Worm (Caenorhabditis elegans): ENCODE measurements around the gene haly-1.

haly-1 gene

DNA sequence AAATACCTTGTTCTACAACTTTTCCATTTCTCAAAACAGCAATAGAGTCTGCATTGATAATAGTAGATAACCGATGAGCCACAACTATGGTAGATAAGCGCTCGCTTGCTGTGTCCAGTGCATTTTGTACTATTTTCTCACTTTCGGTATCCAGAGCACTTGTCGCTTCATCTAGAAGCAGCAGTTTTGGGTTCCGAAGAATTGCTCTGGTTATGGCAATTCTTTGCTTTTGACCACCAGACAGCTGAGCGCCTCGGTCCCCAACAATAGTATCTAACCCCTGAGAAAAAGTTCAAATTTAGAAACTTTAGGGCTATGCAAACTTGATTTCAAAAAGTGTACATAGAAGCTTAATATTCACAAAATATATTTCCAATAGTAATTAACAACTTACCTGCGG, 36.8 kb downstream of the haly-1 start:
- TF ChIP-seq unc-62 (GFP tag; optimal IDR thresholded peaks at IDR 0.05), result no peak

DNA sequence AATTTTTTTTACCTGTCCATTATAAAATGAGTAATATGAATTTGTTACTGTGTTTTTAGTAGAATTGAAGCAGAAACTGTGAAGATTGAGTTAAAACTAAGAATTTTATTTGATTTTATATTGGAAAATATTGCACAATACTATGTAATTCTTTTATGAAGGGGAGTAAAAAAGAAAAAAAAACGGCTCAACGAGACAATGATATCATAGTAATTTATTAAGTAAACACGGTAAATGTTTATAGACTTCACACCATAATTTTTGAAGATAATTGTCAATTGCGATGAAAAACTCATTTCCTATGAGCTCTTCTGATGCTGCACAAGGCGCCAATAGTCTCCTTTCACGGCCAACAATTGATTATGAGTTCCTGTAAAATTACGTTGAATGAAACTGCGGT, 37.2 kb downstream of the haly-1 start, which contains the start of gene pgp-5:
pgp-5 (minus strand) TSS at position 87 of the 400 bp plus-strand sequence.
- TF ChIP-seq unc-62 (GFP tag; optimal IDR thresholded peaks at IDR 0.05), result no peak

DNA sequence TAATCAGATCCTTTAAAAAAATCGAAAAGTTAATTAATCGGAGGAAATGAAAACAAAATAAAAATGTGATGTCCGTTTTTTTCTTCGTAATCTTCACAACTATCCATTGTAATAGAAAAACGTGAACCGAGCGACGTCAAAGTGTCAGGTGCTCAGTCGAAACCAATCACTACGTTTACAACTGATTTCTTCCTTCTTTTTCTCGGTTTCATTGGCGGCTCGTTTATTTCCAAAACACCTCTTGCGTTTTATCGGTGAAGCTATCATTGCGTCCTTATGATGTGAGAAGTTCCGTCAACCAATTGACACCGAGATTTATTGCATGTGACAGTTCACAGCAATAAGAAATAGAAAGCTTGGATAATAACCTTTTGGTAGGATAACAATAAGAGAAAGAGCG, 43.1 kb downstream of the haly-1 start:
- TF ChIP-seq unc-62 (GFP tag; optimal IDR thresholded peaks at IDR 0.05), result no peak

DNA sequence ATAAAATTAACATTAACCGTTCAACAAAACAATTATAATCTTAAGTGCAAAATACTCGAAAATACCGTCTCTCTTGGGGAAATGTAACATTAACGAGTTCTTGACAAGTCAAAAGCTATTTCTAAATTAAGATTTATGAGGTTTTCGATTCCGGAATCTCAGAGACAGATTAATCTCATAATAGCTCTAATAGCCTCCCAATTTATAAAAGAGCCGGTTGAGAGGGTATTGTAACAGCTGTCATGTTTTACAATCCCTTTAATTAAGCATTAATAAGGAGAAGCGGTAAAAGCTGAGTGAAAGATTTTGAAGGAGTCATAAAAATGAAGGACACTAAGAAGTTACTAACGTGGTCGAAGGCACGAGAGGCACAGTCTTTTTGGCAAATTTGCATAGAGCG, 44.7 kb downstream of the haly-1 start:
- TF ChIP-seq unc-62 (GFP tag; optimal IDR thresholded peaks at IDR 0.05), result no peak

DNA sequence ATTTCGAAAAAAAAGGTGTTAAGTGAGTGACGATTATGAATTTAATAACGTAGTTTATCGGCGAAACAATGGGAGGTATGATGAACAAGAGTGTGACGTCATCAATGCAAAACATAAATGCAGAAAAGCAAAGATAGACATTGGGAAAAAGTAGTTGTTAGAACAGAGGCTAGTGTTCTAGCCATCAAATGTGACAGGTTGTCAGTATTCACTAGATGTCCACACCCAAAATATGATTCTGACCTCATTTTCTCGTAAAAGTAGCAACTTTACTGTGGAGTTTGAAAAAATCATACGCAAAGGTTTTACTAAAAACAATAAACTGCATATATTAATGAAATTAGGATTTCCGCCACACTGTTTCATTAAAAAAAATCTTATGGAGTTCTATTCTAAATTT, 45.2 kb downstream of the haly-1 start:
- TF ChIP-seq unc-62 (GFP tag; optimal IDR thresholded peaks at IDR 0.05), result no peak

DNA sequence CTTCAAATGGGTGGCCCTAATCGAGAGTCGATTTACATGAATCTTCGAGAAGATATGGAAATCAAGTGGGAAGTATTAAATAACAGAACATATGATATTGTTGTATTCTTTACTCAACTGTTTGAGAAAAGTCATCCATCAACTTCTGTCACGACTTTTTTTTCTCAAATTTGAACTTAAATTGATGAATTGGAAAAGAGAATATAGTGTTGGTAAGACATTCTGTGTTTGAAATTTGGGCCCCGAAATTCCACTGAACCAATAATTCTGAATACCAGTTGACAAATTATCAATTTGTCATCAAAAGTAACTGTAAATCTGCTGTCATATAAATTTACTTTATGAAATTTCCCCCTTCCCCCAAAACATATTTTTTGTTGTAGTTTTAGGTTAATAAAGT, 49.5 kb downstream of the haly-1 start:
- no peak for TF ChIP-seq unc-62 (GFP tag; optimal IDR thresholded peaks at IDR 0.05)

DNA sequence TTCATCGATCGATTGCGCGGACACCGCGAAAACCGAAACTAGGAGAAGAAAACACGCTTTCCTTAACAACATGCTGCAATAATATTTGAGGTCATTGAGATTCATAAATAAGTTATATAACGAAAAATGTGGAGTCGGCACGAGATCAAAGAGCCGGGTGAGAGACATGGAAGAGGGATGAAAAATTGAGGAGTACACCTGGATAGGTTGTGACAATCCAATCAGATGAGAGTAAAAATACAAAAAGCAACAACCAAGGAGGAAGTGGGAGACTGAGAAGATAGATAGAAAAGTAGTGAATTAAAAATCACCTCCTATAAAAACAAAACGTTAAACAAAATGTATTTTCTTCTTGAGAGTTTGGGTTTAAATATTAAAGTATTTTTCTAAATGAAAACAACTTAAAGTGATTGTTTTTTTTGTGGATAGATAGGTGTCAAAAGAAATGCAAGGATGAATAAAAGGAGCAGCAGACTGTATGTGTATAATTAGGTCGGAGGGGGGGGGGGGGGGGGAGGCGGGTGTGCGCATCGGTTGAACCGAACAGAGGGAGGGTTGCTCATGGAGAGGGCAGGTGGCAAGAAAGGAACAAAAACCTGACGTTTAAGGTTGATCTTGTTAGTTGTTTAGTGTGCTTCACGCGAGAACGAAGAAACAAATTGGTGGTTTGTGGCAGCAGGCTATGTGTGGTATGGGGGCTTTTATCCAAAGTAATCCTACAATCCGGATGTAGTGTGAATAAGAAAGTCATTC, 51.6 kb downstream of the haly-1 start, which contains the start of gene C05A9.2:
C05A9.2 (minus strand) TSS at position 73 of the 753 bp plus-strand sequence.
- no peak for TF ChIP-seq unc-62 (GFP tag; optimal IDR thresholded peaks at IDR 0.05)

DNA sequence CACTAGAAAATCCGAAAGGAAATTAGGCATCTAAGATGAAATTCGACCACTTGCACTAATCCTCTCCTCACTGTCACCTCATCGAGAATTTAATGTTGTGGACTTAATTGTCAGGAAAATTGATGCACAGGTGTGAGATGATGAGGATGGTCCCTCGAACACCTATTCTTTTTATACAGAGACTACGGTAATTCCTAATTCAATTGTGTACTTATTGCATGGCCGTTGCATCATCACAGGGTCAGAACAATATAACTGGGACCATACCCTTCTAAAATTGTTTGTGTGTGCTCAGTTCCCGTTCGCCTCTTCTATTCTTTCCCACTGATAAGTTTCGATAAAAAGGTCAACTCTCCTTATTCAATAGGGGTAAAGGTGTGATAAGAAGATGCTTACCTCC, 52.3 kb downstream of the haly-1 start:
- TF ChIP-seq unc-62 (GFP tag; optimal IDR thresholded peaks at IDR 0.05), result no peak
